Fruit fly (Drosophila melanogaster) whole organism, embryonic: ENCODE data around the gene CG11699.

Source experiments
- Antp ChIP-seq: fragments of 200-800 bp; sonication (Bioruptor generic); optimal IDR thresholded peaks from 3 replicates; lab custom pipeline; 2016; ENCODE audit warnings: missing biosample characterization, missing genetic modification characterization
- B-H1 ChIP-seq: fragments of 200-800 bp; sonication (Bioruptor generic); IDR thresholded peaks from 3 replicates; pipeline ENCODE4 v1.3.6; 2022; ENCODE audit warnings: missing biosample characterization, missing genetic modification characterization
- Blimp-1 ChIP-seq: fragments of 200-800 bp; sonication (Bioruptor generic); optimal IDR thresholded peaks from 3 replicates; lab custom pipeline; 2018; ENCODE audit warnings: missing biosample characterization, missing genetic modification characterization, mild to moderate bottlenecking, moderate library complexity, missing genetic modification reagents
- CG10267 ChIP-seq: fragments of 200-800 bp; sonication (Bioruptor generic); optimal IDR thresholded peaks from 2 replicates; lab custom pipeline; 2018; ENCODE audit warnings: missing biosample characterization, mild to moderate bottlenecking, missing genetic modification characterization, moderate library complexity
- CG10959 ChIP-seq: fragments of 200-800 bp; sonication (Bioruptor generic); IDR thresholded peaks from 2 replicates; pipeline ENCODE4 v1.3.6; 2022; ENCODE audit warnings: missing biosample characterization, missing genetic modification characterization
- CG11247 ChIP-seq: fragments of 200-800 bp; sonication (Bioruptor generic); IDR thresholded peaks from 2 replicates; pipeline ENCODE4 v1.3.6; 2022; ENCODE audit warnings: missing biosample characterization, missing genetic modification characterization
- CG12104 ChIP-seq: fragments of 200-800 bp; sonication (Bioruptor generic); optimal IDR thresholded peaks from 3 replicates; lab custom pipeline; 2016; ENCODE audit warnings: missing biosample characterization, missing genetic modification characterization
- CG1233 ChIP-seq: fragments of 200-800 bp; sonication (Bioruptor generic); optimal IDR thresholded peaks from 4 replicates; lab custom pipeline; 2018; ENCODE audit warnings: missing biosample characterization, mild to moderate bottlenecking, missing genetic modification characterization
- CG14965 ChIP-seq: fragments of 200-800 bp; sonication (Bioruptor generic); optimal IDR thresholded peaks from 2 replicates; lab custom pipeline; 2016; ENCODE audit warnings: missing biosample characterization, missing genetic modification characterization, borderline replicate concordance
- CG17361 ChIP-seq: fragments of 200-800 bp; sonication (Bioruptor generic); IDR thresholded peaks from 3 replicates; pipeline ENCODE4 v1.3.6; 2022; ENCODE audit warnings: missing biosample characterization, missing genetic modification characterization
- CG17568 ChIP-seq: fragments of 200-800 bp; sonication (Bioruptor generic); optimal IDR thresholded peaks from 2 replicates; lab custom pipeline; 2018; ENCODE audit warnings: missing biosample characterization, mild to moderate bottlenecking, missing genetic modification characterization, moderate library complexity
- CG2875 ChIP-seq: fragments of 200-800 bp; sonication (Bioruptor generic); optimal IDR thresholded peaks from 2 replicates; lab custom pipeline; 2017; ENCODE audit warnings: missing biosample characterization, mild to moderate bottlenecking, missing genetic modification characterization, missing genetic modification reagents
- CG31224 ChIP-seq: fragments of 200-800 bp; sonication (Bioruptor generic); IDR thresholded peaks from 2 replicates; pipeline ENCODE4 v1.3.6; 2022; ENCODE audit warnings: missing biosample characterization, missing genetic modification characterization
- CG32767 ChIP-seq: fragments of 200-800 bp; sonication (Bioruptor generic); IDR thresholded peaks from 2 replicates; pipeline ENCODE4 v1.3.6; 2022; ENCODE audit warnings: missing biosample characterization, missing genetic modification characterization
- CG32772 ChIP-seq: fragments of 200-800 bp; sonication (Bioruptor generic); IDR thresholded peaks from 2 replicates; pipeline ENCODE4 v1.3.6; 2022; ENCODE audit warnings: missing biosample characterization, missing genetic modification characterization
- CG3847 ChIP-seq: fragments of 200-800 bp; sonication (Bioruptor generic); IDR thresholded peaks from 2 replicates; pipeline ENCODE4 v1.3.6; 2022; ENCODE audit warnings: missing biosample characterization, missing genetic modification characterization
- CG6654 ChIP-seq: fragments of 200-800 bp; sonication (Bioruptor generic); optimal IDR thresholded peaks from 2 replicates; lab custom pipeline; 2017; ENCODE audit warnings: missing biosample characterization, mild to moderate bottlenecking, missing genetic modification characterization
- CG7271 ChIP-seq: fragments of 200-800 bp; sonication (Bioruptor generic); optimal IDR thresholded peaks from 2 replicates; lab custom pipeline; 2018; ENCODE audit warnings: missing biosample characterization, mild to moderate bottlenecking, missing genetic modification characterization, moderate library complexity
- CG7987 ChIP-seq: fragments of 200-800 bp; sonication (Bioruptor generic); optimal IDR thresholded peaks from 2 replicates; lab custom pipeline; 2018; ENCODE audit warnings: missing biosample characterization, mild to moderate bottlenecking, missing genetic modification characterization, moderate library complexity
- CG8359 ChIP-seq: fragments of 200-800 bp; sonication (Bioruptor generic); optimal IDR thresholded peaks from 2 replicates; lab custom pipeline; 2017; ENCODE audit warnings: missing biosample characterization, mild to moderate bottlenecking, missing genetic modification characterization, borderline replicate concordance
- CG8388 ChIP-seq: fragments of 200-800 bp; sonication (Bioruptor generic); optimal IDR thresholded peaks from 2 replicates; lab custom pipeline; 2019; ENCODE audit warnings: missing biosample characterization, mild to moderate bottlenecking, missing genetic modification characterization, moderate library complexity
- E2f1 ChIP-seq: fragments of 200-800 bp; sonication (Bioruptor generic); IDR thresholded peaks from 2 replicates; pipeline ENCODE4 v1.3.6; 2022; ENCODE audit warnings: missing biosample characterization, missing genetic modification characterization
- Ets65A ChIP-seq: fragments of 200-800 bp; sonication (Bioruptor generic); peaks from one replicate; lab custom pipeline; 2016; ENCODE audit warnings: missing biosample characterization, missing genetic modification characterization
- H15 ChIP-seq: fragments of 200-800 bp; sonication (Bioruptor generic); IDR thresholded peaks from 3 replicates; pipeline ENCODE4 v1.3.6; 2022; ENCODE audit warnings: missing biosample characterization, missing genetic modification characterization
- Hr51 ChIP-seq, 2 experiments: fragments of 200-800 bp; sonication (Bioruptor generic); optimal IDR thresholded peaks; 2 replicates in 1 of 2; 3 replicates in 1 of 2; lab custom pipeline; 2016 to 2018; ENCODE audit warnings: missing biosample characterization in 2 of 2, missing genetic modification characterization in 2 of 2, mild to moderate bottlenecking in 1 of 2, moderate library complexity in 1 of 2
- NfI ChIP-seq: fragments of 200-800 bp; sonication (Bioruptor generic); optimal IDR thresholded peaks from 3 replicates; lab custom pipeline; 2018; ENCODE audit warnings: missing biosample characterization, mild to moderate bottlenecking, missing genetic modification characterization, moderate library complexity
- PHDP ChIP-seq: fragments of 200-800 bp; sonication (Bioruptor generic); optimal IDR thresholded peaks from 3 replicates; lab custom pipeline; 2018; ENCODE audit warnings: missing biosample characterization, mild to moderate bottlenecking, missing genetic modification characterization, moderate library complexity
- Xbp1 ChIP-seq: fragments of 200-800 bp; sonication (Bioruptor generic); optimal IDR thresholded peaks from 3 replicates; lab custom pipeline; 2016; ENCODE audit warnings: missing biosample characterization, mild to moderate bottlenecking, missing genetic modification characterization
- cas ChIP-seq: fragments of 200-800 bp; sonication (Bioruptor generic); IDR thresholded peaks from 2 replicates; pipeline ENCODE4 v1.3.6; 2022; ENCODE audit warnings: missing biosample characterization, missing genetic modification characterization
- ci ChIP-seq: fragments of 200-800 bp; sonication (Bioruptor generic); IDR thresholded peaks from 3 replicates; pipeline ENCODE4 v1.3.6; 2022; ENCODE audit warnings: missing biosample characterization, missing genetic modification characterization
- croc ChIP-seq: fragments of 200-800 bp; sonication (Bioruptor generic); conservative IDR thresholded peaks from 3 replicates; pipeline ENCODE4 v1.3.6; 2022; ENCODE audit warnings: missing biosample characterization, missing genetic modification characterization
- dysf ChIP-seq: fragments of 200-800 bp; sonication (Bioruptor generic); IDR thresholded peaks from 3 replicates; pipeline ENCODE4 v1.3.6; 2022; ENCODE audit warnings: missing biosample characterization, missing genetic modification characterization
- fd102C ChIP-seq: fragments of 200-800 bp; sonication (Bioruptor generic); optimal IDR thresholded peaks from 2 replicates; lab custom pipeline; 2018; ENCODE audit warnings: missing biosample characterization, mild to moderate bottlenecking, missing genetic modification characterization, moderate library complexity
- fd64A ChIP-seq: fragments of 200-800 bp; sonication (Bioruptor generic); optimal IDR thresholded peaks from 3 replicates; lab custom pipeline; 2018; ENCODE audit warnings: missing biosample characterization, mild to moderate bottlenecking, missing genetic modification characterization
- luna ChIP-seq: fragments of 200-800 bp; sonication (Bioruptor generic); optimal IDR thresholded peaks from 2 replicates; lab custom pipeline; 2016; ENCODE audit warnings: missing biosample characterization, missing genetic modification characterization
- mam ChIP-seq: fragments of 200-800 bp; sonication (Bioruptor generic); optimal IDR thresholded peaks from 3 replicates; lab custom pipeline; 2016; ENCODE audit warnings: missing biosample characterization, missing genetic modification characterization
- nom ChIP-seq: fragments of 200-800 bp; sonication (Bioruptor generic); optimal IDR thresholded peaks from 2 replicates; lab custom pipeline; 2017; ENCODE audit warnings: missing biosample characterization, missing genetic modification characterization, mild to moderate bottlenecking, moderate library complexity, missing genetic modification reagents
- pb ChIP-seq: fragments of 200-800 bp; sonication (Bioruptor generic); optimal IDR thresholded peaks from 3 replicates; lab custom pipeline; 2016; ENCODE audit warnings: missing biosample characterization, missing genetic modification characterization
- prd ChIP-seq, 3 experiments: fragments of >200 bp in 2 of 3; fragments of 200-800 bp in 1 of 3; sonication (Bioruptor generic) in 1 of 3; optimal IDR thresholded peaks in 2 of 3; IDR thresholded peaks in 1 of 3; 2 replicates in 2 of 3; 3 replicates in 1 of 3; pipeline versions ENCODE4 v1.3.6 to Lab custom; 2017 to 2022; ENCODE audit warnings: missing biosample characterization in 1 of 3, missing genetic modification characterization in 1 of 3
- sc ChIP-seq, 3 experiments: fragments of >200 bp in 2 of 3; fragments of 200-800 bp in 1 of 3; sonication (Bioruptor generic) in 1 of 3; optimal IDR thresholded peaks; 2 replicates in 2 of 3; 3 replicates in 1 of 3; lab custom pipeline; 2017; ENCODE audit warnings: mild to moderate bottlenecking in 1 of 3, missing biosample characterization in 1 of 3, missing genetic modification characterization in 1 of 3, missing genetic modification reagents in 1 of 3
- sob ChIP-seq: fragments of 200-800 bp; sonication (Bioruptor generic); IDR thresholded peaks from 2 replicates; pipeline ENCODE4 v1.3.6; 2022; ENCODE audit warnings: missing biosample characterization, missing genetic modification characterization
- stc ChIP-seq: fragments of 200-800 bp; sonication (Bioruptor generic); IDR thresholded peaks from 2 replicates; pipeline ENCODE4 v1.3.6; 2022; ENCODE audit warnings: missing biosample characterization, missing genetic modification characterization
- sug ChIP-seq: fragments of 200-800 bp; optimal IDR thresholded peaks from 2 replicates; lab custom pipeline; 2019; ENCODE audit warnings: missing biosample characterization, mild to moderate bottlenecking, missing genetic modification characterization, moderate library complexity
- tap ChIP-seq: fragments of 200-800 bp; optimal IDR thresholded peaks from 3 replicates; lab custom pipeline; 2019; ENCODE audit warnings: missing biosample characterization, mild to moderate bottlenecking, missing genetic modification characterization, moderate library complexity
- tio ChIP-seq: fragments of 200-800 bp; sonication (Bioruptor generic); optimal IDR thresholded peaks from 2 replicates; lab custom pipeline; 2017; ENCODE audit warnings: missing biosample characterization, missing genetic modification characterization, inconsistent platforms
- toy ChIP-seq: fragments of 200-800 bp; sonication (Bioruptor generic); IDR thresholded peaks from 2 replicates; pipeline ENCODE4 v1.3.6; 2022; ENCODE audit warnings: missing biosample characterization, missing genetic modification characterization
- tx ChIP-seq: fragments of 200-800 bp; sonication (Bioruptor generic); optimal IDR thresholded peaks from 2 replicates; lab custom pipeline; 2016; ENCODE audit warnings: missing biosample characterization, missing genetic modification characterization
- wek ChIP-seq: fragments of 200-800 bp; sonication (Bioruptor generic); optimal IDR thresholded peaks from 3 replicates; lab custom pipeline; 2018; ENCODE audit warnings: missing biosample characterization, mild to moderate bottlenecking, missing genetic modification characterization, moderate library complexity

Gene CG11699

DNA sequence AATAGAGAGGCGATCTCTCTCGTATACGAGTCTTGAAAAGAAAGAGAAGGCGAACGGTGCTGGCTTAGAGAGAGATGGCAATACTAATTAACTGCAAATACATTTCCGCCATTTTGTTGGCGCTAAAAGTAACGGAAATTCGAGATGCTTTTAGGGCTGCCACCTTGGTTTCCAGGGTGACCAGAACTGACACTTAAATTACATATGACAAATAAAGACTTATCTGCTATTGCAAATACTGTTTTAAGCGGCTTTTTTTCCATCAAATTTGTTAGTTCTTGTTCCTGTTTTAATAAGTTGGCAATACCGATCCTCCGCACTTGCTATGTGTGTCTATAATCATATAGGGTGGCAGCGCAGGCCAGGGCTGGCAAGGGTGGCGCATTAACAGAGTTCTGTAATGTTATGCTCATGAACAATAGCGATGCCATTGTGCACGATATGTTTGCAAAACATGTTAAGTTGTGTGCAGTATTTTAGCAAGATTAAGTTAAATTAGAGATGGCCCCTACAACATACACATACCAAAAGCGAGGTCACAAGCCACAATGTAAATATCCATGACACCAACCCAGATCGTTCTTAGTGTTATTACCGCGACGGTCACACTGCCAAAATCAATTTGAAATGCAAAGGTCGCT, 9.9 kb downstream of the CG11699 start, which contains the start of gene nod (continued):
- TF ChIP-seq CG12104 (GFP tag; lab: Kevin White, UChicago) (no peak), NfI (GFP tag; lab: Kevin White, UChicago) (peak; percentile 64), sug (tag; lab: Kevin White, UChicago) (peak; percentile 63), B-H1 (GFP tag; lab: Robert Waterston, UW) (0 out of 3 replicates have a peak, but pooled peaks have one; percentile 18), tap (tag; lab: Kevin White, UChicago) (no peak), tio (GFP tag; lab: Kevin White, UChicago) (no peak), dysf (GFP tag; lab: Robert Waterston, UW) (peak; percentile 74; the same call in 2 of the 3 replicates), luna (GFP tag; lab: Kevin White, UChicago) (peak; percentile 36), E2f1 (peak; percentile 52; the same call in 1 of the 2 replicates), wek (no peak), CG2875 (GFP tag; lab: Kevin White, UChicago) (peak; percentile 40), CG14965 (GFP tag; lab: Kevin White, UChicago) (no peak), CG1233 (GFP tag; lab: Kevin White, UChicago) (peak; percentile 52), mam (GFP tag; lab: Kevin White, UChicago) (peak; percentile 81), CG7987 (peak; percentile 11), CG11247 (GFP tag; lab: Robert Waterston, UW) (0 out of 2 replicates have a peak, but pooled peaks have one; percentile 26), PHDP (tag; lab: Kevin White, UChicago) (peak; percentile 59), stc (no peak), cas (GFP tag; lab: Robert Waterston, UW) (peak; percentile 33; the same call in 1 of the 2 replicates), fd102C (GFP tag; lab: Kevin White, UChicago) (no peak), Blimp-1 (peak; percentile 44), CG32772 (GFP tag; lab: Robert Waterston, UW) (no peak), CG7271 (no peak), Xbp1 (GFP tag; lab: Kevin White, UChicago) (peak; percentile 61), pb (peak; percentile 55), croc (no peak; the same call in 2 of the 3 replicates), CG6654 (GFP tag; lab: Kevin White, UChicago) (no peak), sob (peak; percentile 55; the same call in 1 of the 2 replicates), ci (GFP tag; lab: Robert Waterston, UW) (peak; percentile 76; the same call in 2 of the 3 replicates), CG31224 (GFP tag; lab: Robert Waterston, UW) (no peak), tx (GFP tag; lab: Kevin White, UChicago) (peak; percentile 35), toy (GFP tag; lab: Robert Waterston, UW) (no peak), H15 (GFP tag; lab: Robert Waterston, UW) (no peak), fd64A (GFP tag; lab: Kevin White, UChicago) (no peak), sc (optimal IDR thresholded peaks at IDR 0.05; lab: Kevin White, UChicago) (no peak), sc (GFP tag; optimal IDR thresholded peaks at IDR 0.05; lab: Kevin White, UChicago) (no peak), CG10959 (GFP tag; lab: Robert Waterston, UW) (no peak), prd (optimal IDR thresholded peaks at IDR 0.05; lab: Kevin White, UChicago) (no peak), prd (GFP tag; IDR thresholded peaks at IDR 0.05; lab: Robert Waterston, UW) (peak; percentile 68; the same call in 2 of the 3 replicates), Hr51 (GFP tag; optimal IDR thresholded peaks at IDR 0.05; lab: Kevin White, UChicago) (peak; percentile 46 to 58), CG17361 (GFP tag; lab: Robert Waterston, UW) (peak; percentile 71), CG10267 (peak; percentile 58), CG3847 (GFP tag; lab: Robert Waterston, UW) (peak; percentile 62), nom (GFP tag; lab: Kevin White, UChicago) (no peak), CG32767 (GFP tag; lab: Robert Waterston, UW) (peak; percentile 33; the same call in 1 of the 2 replicates), Antp (peak; percentile 75), CG8359 (GFP tag; lab: Kevin White, UChicago) (no peak), CG17568 (GFP tag; lab: Kevin White, UChicago) (no peak), CG8388 (GFP tag; lab: Kevin White, UChicago) (no peak), Ets65A (peak; percentile 94)
